Worm (Caenorhabditis elegans): ENCODE measurements around the gene csp-1.

The csp-1 gene

ce11 chrII:13575018-13575948 lies 25.7 kb upstream of the csp-1 start, which contains the start of the genes mrpl-37 and lin-38 (continued):
- TF ChIP-seq mdt-29 (GFP tag; IDR thresholded peaks at IDR 0.05) (no peak), nhr-102 (tag; optimal IDR thresholded peaks at IDR 0.05) (no peak), nhr-77 (tag; optimal IDR thresholded peaks at IDR 0.05) (peak; percentile 85), vab-7 (GFP tag; IDR thresholded peaks at IDR 0.05) (no peak), ztf-11 (tag; optimal IDR thresholded peaks at IDR 0.05) (no peak), zfp-3 (GFP tag; conservative IDR thresholded peaks at IDR 0.05) (no peak), nhr-41 (GFP tag; IDR thresholded peaks at IDR 0.05) (no peak), php-3 (GFP tag; IDR thresholded peaks at IDR 0.05) (no peak), set-16 (GFP tag; IDR thresholded peaks at IDR 0.05) (peak; percentile 78), nhr-25 (tag; optimal IDR thresholded peaks at IDR 0.05; ENCODE audit: borderline replicate concordance, insufficient read depth) (peak; percentile 5), madf-9 (GFP tag; conservative IDR thresholded peaks at IDR 0.05) (no peak), arid-1 (GFP tag; conservative IDR thresholded peaks at IDR 0.05) (no peak), lin-38 (GFP tag; IDR thresholded peaks at IDR 0.05) (peak; percentile 86), mxl-2 (GFP tag; conservative IDR thresholded peaks at IDR 0.05) (no peak), lin-15B (tag; optimal IDR thresholded peaks at IDR 0.05) (peak; percentile 53), dmd-9 (GFP tag; IDR thresholded peaks at IDR 0.05) (no peak), unc-39 (tag; optimal IDR thresholded peaks at IDR 0.05) (no peak), nhr-42 (GFP tag; IDR thresholded peaks at IDR 0.05) (no peak), sdz-12 (GFP tag; optimal IDR thresholded peaks at IDR 0.05) (no peak), lim-7 (GFP tag; IDR thresholded peaks at IDR 0.05) (no peak), ceh-28 (tag; optimal IDR thresholded peaks at IDR 0.05) (no peak), zip-2 (tag; optimal IDR thresholded peaks at IDR 0.05) (no peak), hmg-1.1 (GFP tag; IDR thresholded peaks at IDR 0.05) (peak; percentile 64), jun-1 (tag; optimal IDR thresholded peaks at IDR 0.05) (no peak), ces-1 (GFP tag; optimal IDR thresholded peaks at IDR 0.05) (no peak), ceh-82 (tag; optimal IDR thresholded peaks at IDR 0.05) (no peak), egl-43 (GFP tag; IDR thresholded peaks at IDR 0.05) (0 out of 2 replicates have a peak, but pooled peaks have one; percentile 47), Y105C5A.15 (GFP tag; IDR thresholded peaks at IDR 0.05) (no peak), lin-39 (tag; optimal IDR thresholded peaks at IDR 0.05) (no peak), hif-1 (tag; optimal IDR thresholded peaks at IDR 0.05) (peak in 1 of 2 experiments; percentile 63), zip-11 (GFP tag; IDR thresholded peaks at IDR 0.05) (no peak), madf-5 (GFP tag; IDR thresholded peaks at IDR 0.05) (no peak), T26A8.4 (GFP tag; IDR thresholded peaks at IDR 0.05) (no peak), lin-13 (GFP tag; optimal IDR thresholded peaks at IDR 0.05) (peak; percentile 84), ceh-20 (GFP tag; IDR thresholded peaks at IDR 0.05) (no peak), aha-1 (tag) (peak; percentile 98), ZK337.2 (GFP tag; IDR thresholded peaks at IDR 0.05) (no peak), daf-16 (GFP tag; optimal IDR thresholded peaks at IDR 0.05) (no peak), daf-16 (tag; optimal IDR thresholded peaks at IDR 0.05) (peak; percentile 46), R02D3.7 (tag; optimal IDR thresholded peaks at IDR 0.05) (no peak)

- TF ChIP-seq set-16 (GFP tag; IDR thresholded peaks at IDR 0.05) = peak; percentile 59
- TF ChIP-seq nhr-10 (tag; optimal IDR thresholded peaks at IDR 0.05) = no peak
- 0 out of 2 replicates have a peak, but pooled peaks have one; percentile 5 for TF ChIP-seq nhr-42 (GFP tag; IDR thresholded peaks at IDR 0.05)
These were observed 15.3 kb upstream of the csp-1 start, which contains the start of gene Y48E1B.8 for ce11 chrII:13585655-13586170. Y48E1B.8 (plus strand) TSS chrII:13585705.

Measured in whole organism, L4 larva.